Worm (Caenorhabditis elegans): ENCODE results near the gene abu-10.

Gene abu-10

ce11 chrX:3762410-3762809 is 35.6 kb upstream of the abu-10 start, which contains the start of gene T14G12.11:
Gene T14G12.11, minus strand, starts transcription at chrX:3762547.
- TF ChIP-seq snpc-1.1 (tag; optimal IDR thresholded peaks at IDR 0.05; ENCODE audit: insufficient read depth) (no peak), unc-130 (GFP tag; optimal IDR thresholded peaks at IDR 0.05) (no peak), ztf-18 (tag; optimal IDR thresholded peaks at IDR 0.05) (no peak), bed-1 (GFP tag; IDR thresholded peaks at IDR 0.05) (no peak), dpl-1 (GFP tag; optimal IDR thresholded peaks at IDR 0.05) (no peak), C06A6.2 (GFP tag; conservative IDR thresholded peaks at IDR 0.05) (no peak), ztf-22 (GFP tag; optimal IDR thresholded peaks at IDR 0.05) (no peak), mes-4 (tag; optimal IDR thresholded peaks at IDR 0.05) (no peak), Y53G8AR.9 (GFP tag; conservative IDR thresholded peaks at IDR 0.05) (no peak), F23B12.7 (tag; optimal IDR thresholded peaks at IDR 0.05; ENCODE audit: insufficient read depth) (no peak), ztf-6 (GFP tag; IDR thresholded peaks at IDR 0.05) (no peak), dpff-1 (tag; optimal IDR thresholded peaks at IDR 0.05) (no peak), ets-4 (GFP tag; optimal IDR thresholded peaks at IDR 0.05) (no peak), ztf-25 (GFP tag; IDR thresholded peaks at IDR 0.05) (no peak), rcor-1 (GFP tag; IDR thresholded peaks at IDR 0.05) (no peak)

ce11 chrX:3764295-3764694 is 33.7 kb upstream of the abu-10 start, which contains the start of gene F47B7.3:
Gene F47B7.3, minus strand, starts transcription at chrX:3764395.
- no peak for TF ChIP-seq madf-3 (GFP tag; IDR thresholded peaks at IDR 0.05)
- no peak for TF ChIP-seq rcor-1 (GFP tag; IDR thresholded peaks at IDR 0.05)
- TF ChIP-seq ceh-91 (GFP tag; IDR thresholded peaks at IDR 0.05) = no peak
- TF ChIP-seq mes-4 (tag; optimal IDR thresholded peaks at IDR 0.05) = no peak
- no peak for TF ChIP-seq F33H1.4 (GFP tag; IDR thresholded peaks at IDR 0.05)
- no peak for TF ChIP-seq dox-1 (GFP tag; IDR thresholded peaks at IDR 0.05)
- TF ChIP-seq F23B12.7 (tag; optimal IDR thresholded peaks at IDR 0.05; ENCODE audit: insufficient read depth) = no peak
- no peak for TF ChIP-seq egrh-3 (GFP tag; IDR thresholded peaks at IDR 0.05)
- TF ChIP-seq C17E4.6 (GFP tag; IDR thresholded peaks at IDR 0.05) = no peak

ce11 chrX:3766552-3766951 is 31.4 kb upstream of the abu-10 start, which contains the start of gene F47B7.4:
Gene F47B7.4, minus strand, starts transcription at chrX:3766652.
- TF ChIP-seq ama-1 (optimal IDR thresholded peaks at IDR 0.05) = no peak
- no peak for TF ChIP-seq ama-1 (GFP tag; optimal IDR thresholded peaks at IDR 0.05)
- TF ChIP-seq snpc-1.1 (tag; optimal IDR thresholded peaks at IDR 0.05; ENCODE audit: insufficient read depth) = no peak

- TF ChIP-seq K11D2.4 (GFP tag; IDR thresholded peaks at IDR 0.05) = no peak
- TF ChIP-seq F55B11.4 (tag; optimal IDR thresholded peaks at IDR 0.05; ENCODE audit: borderline replicate concordance, insufficient read depth) = no peak
- TF ChIP-seq nfya-2 (GFP tag; IDR thresholded peaks at IDR 0.05) = no peak
- no peak for TF ChIP-seq zim-3 (tag; optimal IDR thresholded peaks at IDR 0.05)
- no peak for TF ChIP-seq ceh-100 (GFP tag; IDR thresholded peaks at IDR 0.05)
- no peak for TF ChIP-seq Y67H2A.10 (GFP tag; conservative IDR thresholded peaks at IDR 0.05)
- TF ChIP-seq C17E4.6 (GFP tag; IDR thresholded peaks at IDR 0.05) = no peak
- no peak for TF ChIP-seq rpc-1 (optimal IDR thresholded peaks at IDR 0.05)
- no peak for TF ChIP-seq rpc-1 (tag; optimal IDR thresholded peaks at IDR 0.05)
- TF ChIP-seq aptf-3 (GFP tag; IDR thresholded peaks at IDR 0.05) = no peak
- no peak for TF ChIP-seq madf-8 (GFP tag; conservative IDR thresholded peaks at IDR 0.05)
- no peak for TF ChIP-seq rec-8 (tag; optimal IDR thresholded peaks at IDR 0.05)
- no peak for TF ChIP-seq ztf-22 (GFP tag; optimal IDR thresholded peaks at IDR 0.05)
- TF ChIP-seq egrh-3 (GFP tag; IDR thresholded peaks at IDR 0.05) = no peak
Observed at ce11 chrX:3768717-3769116, 29.3 kb upstream of the abu-10 start, which contains the start of gene F47B7.5. Gene F47B7.5, minus strand, starts transcription at chrX:3768817.
